Fruit fly (Drosophila melanogaster) Kc167 (cell line): ENCODE data around the gene Vps60.

Experiments
- Myc ChIP-seq: fragments of >200 bp; optimal IDR thresholded peaks from 2 replicates; lab custom pipeline; 2017; ENCODE audit warnings: missing external identifiers
- Sin3A ChIP-seq: fragments of >200 bp; optimal IDR thresholded peaks from 2 replicates; lab custom pipeline; 2018; ENCODE audit warnings: missing external identifiers
- insv ChIP-seq: fragments of >200 bp; optimal IDR thresholded peaks from 3 replicates; lab custom pipeline; 2018; ENCODE audit warnings: missing external identifiers

DNA sequence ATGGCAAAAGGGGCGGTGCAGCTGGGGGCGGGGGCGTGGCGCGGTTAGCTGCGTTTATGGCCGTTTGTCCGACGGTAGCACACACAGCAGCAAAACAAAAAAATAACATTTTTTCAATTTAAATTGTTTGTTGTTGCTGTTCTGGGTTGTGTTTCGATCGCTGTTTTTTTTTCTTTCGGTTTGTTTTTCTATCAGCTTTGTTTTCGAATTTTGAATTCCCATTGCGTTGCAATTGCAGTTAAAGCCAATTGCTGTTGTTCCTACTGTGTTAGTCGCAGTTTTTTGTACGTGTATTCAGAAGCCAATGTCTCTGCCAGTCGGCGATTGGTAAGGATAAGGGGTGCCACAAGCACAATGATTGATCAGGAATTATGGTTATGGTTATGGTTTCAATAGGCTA is 34.1 kb downstream of the Vps60 start:
- TF ChIP-seq insv (lab: Kevin White, UChicago) (no peak), Sin3A (lab: Kevin White, UChicago) (no peak), Myc (lab: Kevin White, UChicago) (no peak)
